Fruit fly (Drosophila melanogaster) whole organism, embryonic: Measurements from ENCODE around the gene RpL35.
A peak's percentile ranks its signal among the peaks of the same experiment; 100 is the strongest.

Experiments used
- CG15601 ChIP-seq: fragments of 200-800 bp; sonication (Bioruptor generic); optimal IDR thresholded peaks from 3 replicates; lab custom pipeline; 2019; ENCODE audit warnings: missing biosample characterization, mild to moderate bottlenecking, missing genetic modification characterization, moderate library complexity
- CG3847 ChIP-seq: fragments of 200-800 bp; sonication (Bioruptor generic); IDR thresholded peaks from 2 replicates; pipeline ENCODE4 v1.3.6; 2022; ENCODE audit warnings: missing biosample characterization, missing genetic modification characterization
- CG5245 ChIP-seq: fragments of 200-800 bp; sonication (Bioruptor generic); optimal IDR thresholded peaks from 3 replicates; lab custom pipeline; 2016; ENCODE audit warnings: missing biosample characterization, missing genetic modification characterization
- CG7556 ChIP-seq: fragments of 200-800 bp; sonication (Bioruptor generic); optimal IDR thresholded peaks from 2 replicates; lab custom pipeline; 2017; ENCODE audit warnings: missing biosample characterization, mild to moderate bottlenecking, missing genetic modification characterization
- CG9215 ChIP-seq: fragments of 200-800 bp; sonication (Bioruptor generic); IDR thresholded peaks from 2 replicates; pipeline ENCODE4 v1.3.6; 2022; ENCODE audit warnings: missing biosample characterization, missing genetic modification characterization
- CG9609 ChIP-seq: fragments of 200-800 bp; sonication (Bioruptor generic); optimal IDR thresholded peaks from 3 replicates; lab custom pipeline; 2016; ENCODE audit warnings: missing biosample characterization, missing genetic modification characterization
- HLH3B ChIP-seq: fragments of 200-800 bp; sonication (Bioruptor generic); IDR thresholded peaks from 2 replicates; pipeline ENCODE4 v1.3.6; 2022; ENCODE audit warnings: missing biosample characterization, missing genetic modification characterization
- Poxn ChIP-seq: fragments of 200-800 bp; sonication (Bioruptor generic); IDR thresholded peaks from 2 replicates; pipeline ENCODE4 v1.3.6; 2022; ENCODE audit warnings: missing biosample characterization, missing genetic modification characterization
- Side ChIP-seq: fragments of 200-800 bp; sonication (Bioruptor generic); optimal IDR thresholded peaks from 2 replicates; lab custom pipeline; 2016; ENCODE audit warnings: missing biosample characterization, missing genetic modification characterization
- grau ChIP-seq: fragments of 200-800 bp; optimal IDR thresholded peaks from 3 replicates; lab custom pipeline; 2019; ENCODE audit warnings: missing biosample characterization, mild to moderate bottlenecking, missing genetic modification characterization, moderate library complexity
- kni ChIP-seq: fragments of 200-800 bp; sonication (Bioruptor generic); optimal IDR thresholded peaks from 3 replicates; lab custom pipeline; 2017; ENCODE audit warnings: mild to moderate bottlenecking, missing biosample characterization, missing genetic modification reagents, missing genetic modification characterization
- knrl ChIP-seq: fragments of 200-800 bp; sonication (Bioruptor generic); IDR thresholded peaks from 3 replicates; pipeline ENCODE4 v1.3.6; 2022; ENCODE audit warnings: missing biosample characterization, missing genetic modification characterization; ENCODE audit not compliant: partially characterized antibody
- pan ChIP-seq, 4 experiments: fragments of >200 bp in 3 of 4; fragments of 200-800 bp in 1 of 4; sonication (Bioruptor generic) in 1 of 4; optimal IDR thresholded peaks in 3 of 4; IDR thresholded peaks in 1 of 4; 2 replicates each; pipeline versions ENCODE4 v1.3.6 to Lab custom; 2017 to 2022; ENCODE audit warnings: missing biosample characterization in 2 of 4, missing genetic modification characterization in 2 of 4, mixed read lengths in 1 of 4
- ranshi ChIP-seq: fragments of 200-800 bp; sonication (Bioruptor generic); IDR thresholded peaks from 2 replicates; pipeline ENCODE4 v1.3.6; 2022; ENCODE audit warnings: missing biosample characterization, missing genetic modification characterization

- TF ChIP-seq CG15601 (tag; lab: Kevin White, UChicago) (no peak), HLH3B (GFP tag; lab: Robert Waterston, UW) (no peak), CG7556 (GFP tag; lab: Kevin White, UChicago) (no peak), kni (no peak), CG9609 (GFP tag; lab: Kevin White, UChicago) (no peak), ranshi (GFP tag; lab: Robert Waterston, UW) (0 out of 2 replicates have a peak, but pooled peaks have one; percentile 24), CG5245 (no peak), grau (no peak), CG9215 (no peak), knrl (GFP tag; lab: Robert Waterston, UW) (0 out of 3 replicates have a peak, but pooled peaks have one; percentile 14), pan (optimal IDR thresholded peaks at IDR 0.05; lab: Kevin White, UChicago) (no peak), pan (GFP tag; optimal IDR thresholded peaks at IDR 0.05 in 1 of 2, IDR thresholded peaks at IDR 0.05 in 1 of 2) (peak in 1 of 2 experiments; percentile 10), Side (GFP tag; lab: Kevin White, UChicago) (no peak), CG3847 (no peak), Poxn (GFP tag; lab: Robert Waterston, UW) (no peak)
These were observed 45.7 kb downstream of the RpL35 start, which contains the start of gene CG33080 for dm6 chrX:5717741-5718475.
